Fruit fly (Drosophila melanogaster): ENCODE measurements around the gene CG9917.
A peak's percentile ranks its signal among the peaks of the same experiment; 100 is the strongest.

Gene CG9917

DNA sequence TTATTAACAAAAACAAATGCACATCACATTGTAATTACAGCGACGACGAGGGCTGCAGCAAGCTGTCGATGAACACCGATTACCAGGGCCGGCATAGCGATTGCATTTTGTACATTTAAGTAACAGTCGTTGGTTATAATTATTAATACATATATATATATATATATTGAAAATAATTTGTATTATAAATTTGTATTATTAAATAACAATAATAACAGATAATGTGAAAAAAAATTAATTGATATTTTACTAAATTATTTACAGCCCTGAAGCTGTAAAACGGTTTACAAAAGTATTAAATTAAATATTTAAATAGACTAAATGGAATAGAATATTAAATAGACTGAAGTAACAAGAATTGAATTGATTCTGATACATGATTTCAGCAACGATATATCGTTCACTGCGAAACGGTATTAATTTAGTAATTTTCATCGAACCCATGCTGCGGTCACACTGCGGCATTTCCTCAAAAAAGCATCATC is 47.1 kb downstream of the CG9917 start, which contains the start of the genes kat80 and Prosalpha4 (continued):
- no peak for TF ChIP-seq sim (GFP tag; IDR thresholded peaks at IDR 0.05)
- peak; percentile 76 for TF ChIP-seq CG9727 (GFP tag; optimal IDR thresholded peaks at IDR 0.05)
- no peak for TF ChIP-seq bab2 (GFP tag; optimal IDR thresholded peaks at IDR 0.05)
- TF ChIP-seq klu (GFP tag; IDR thresholded peaks at IDR 0.05): no peak
- TF ChIP-seq ap (GFP tag; IDR thresholded peaks at IDR 0.05): no peak
- no peak for TF ChIP-seq jigr1 (GFP tag; IDR thresholded peaks at IDR 0.05)
- peak; percentile 67 for TF ChIP-seq CG14710 (tag; optimal IDR thresholded peaks at IDR 0.05)
- TF ChIP-seq ham (GFP tag; IDR thresholded peaks at IDR 0.05): no peak
- peak; percentile 20 for TF ChIP-seq fd96Cb (tag; optimal IDR thresholded peaks at IDR 0.05)
- TF ChIP-seq CG16863 (GFP tag; optimal IDR thresholded peaks at IDR 0.05): no peak
- TF ChIP-seq Xrp1 (GFP tag; IDR thresholded peaks at IDR 0.05): no peak
- no peak for TF ChIP-seq ab (GFP tag; optimal IDR thresholded peaks at IDR 0.05)
- TF ChIP-seq Dref (GFP tag; IDR thresholded peaks at IDR 0.05): peak; percentile 32; the same call in 1 of the 2 replicates
- no peak for TF ChIP-seq Atf-2 (GFP tag; optimal IDR thresholded peaks at IDR 0.05)
- TF ChIP-seq Ravus (GFP tag; IDR thresholded peaks at IDR 0.05): no peak
- TF ChIP-seq CG8924 (tag; optimal IDR thresholded peaks at IDR 0.05): peak; percentile 73
- TF ChIP-seq CG12769 (tag; optimal IDR thresholded peaks at IDR 0.05): no peak
- TF ChIP-seq gro (GFP tag; optimal IDR thresholded peaks at IDR 0.05): no peak
- peak; percentile 5 for TF ChIP-seq CG10209 (GFP tag; optimal IDR thresholded peaks at IDR 0.05)
- TF ChIP-seq gcm2 (GFP tag; optimal IDR thresholded peaks at IDR 0.05): no peak
- TF ChIP-seq CG10959 (GFP tag; IDR thresholded peaks at IDR 0.05): no peak
- TF ChIP-seq Scr (GFP tag; IDR thresholded peaks at IDR 0.05; ENCODE audit: partially characterized antibody): peak; percentile 71
- TF ChIP-seq CG1647 (GFP tag; optimal IDR thresholded peaks at IDR 0.05): no peak
- TF ChIP-seq HmgZ (tag; optimal IDR thresholded peaks at IDR 0.05): no peak
- TF ChIP-seq CG15479 (GFP tag; optimal IDR thresholded peaks at IDR 0.05): no peak
- no peak for TF ChIP-seq CG4820 (GFP tag; optimal IDR thresholded peaks at IDR 0.05)
- TF ChIP-seq CG11560 (tag; IDR thresholded peaks at IDR 0.05): no peak
- TF ChIP-seq CG2889 (GFP tag; IDR thresholded peaks at IDR 0.05): no peak
- TF ChIP-seq Gsc (GFP tag; IDR thresholded peaks at IDR 0.05): no peak
- no peak for TF ChIP-seq br (optimal IDR thresholded peaks at IDR 0.05)
- TF ChIP-seq emc (GFP tag; optimal IDR thresholded peaks at IDR 0.05): no peak
- 0 out of 2 replicates have a peak, but pooled peaks have one; percentile 15 for TF ChIP-seq CG14667 (GFP tag; IDR thresholded peaks at IDR 0.05)
- TF ChIP-seq so (GFP tag; IDR thresholded peaks at IDR 0.05): no peak
- TF ChIP-seq CG13424 (tag; optimal IDR thresholded peaks at IDR 0.05): peak; percentile 53
- TF ChIP-seq CG8290 (GFP tag; optimal IDR thresholded peaks at IDR 0.05): peak; percentile 75
- TF ChIP-seq CG8290 (tag; optimal IDR thresholded peaks at IDR 0.05): no peak
- TF ChIP-seq CG15601 (tag; optimal IDR thresholded peaks at IDR 0.05): peak; percentile 30
- TF ChIP-seq BEAF-32 (GFP tag; optimal IDR thresholded peaks at IDR 0.05): peak; percentile 75
- no peak for TF ChIP-seq pan (optimal IDR thresholded peaks at IDR 0.05)
- no peak for TF ChIP-seq pan (GFP tag; optimal IDR thresholded peaks at IDR 0.05 in 1 of 2, IDR thresholded peaks at IDR 0.05 in 1 of 2)
- no peak for TF ChIP-seq eyg (GFP tag; optimal IDR thresholded peaks at IDR 0.05)
- TF ChIP-seq Nf-YB (GFP tag; optimal IDR thresholded peaks at IDR 0.05): no peak
- no peak; the same call in 2 of the 3 replicates for TF ChIP-seq zen2 (GFP tag; IDR thresholded peaks at IDR 0.05; ENCODE audit: partially characterized antibody)
- TF ChIP-seq Sox102F (GFP tag; optimal IDR thresholded peaks at IDR 0.05): no peak
- no peak for TF ChIP-seq TFAM (GFP tag; optimal IDR thresholded peaks at IDR 0.05)
- peak; percentile 20 for TF ChIP-seq caup (GFP tag; optimal IDR thresholded peaks at IDR 0.05; ENCODE audit: severe bottlenecking)
- TF ChIP-seq CG11504 (tag; optimal IDR thresholded peaks at IDR 0.05): peak; percentile 55
- no peak for TF ChIP-seq CG8478 (optimal IDR thresholded peaks at IDR 0.05)
- no peak for TF ChIP-seq cg (GFP tag; optimal IDR thresholded peaks at IDR 0.05)
- TF ChIP-seq sna (GFP tag; IDR thresholded peaks at IDR 0.05; ENCODE audit: partially characterized antibody): no peak
- no peak for TF ChIP-seq mam (GFP tag; optimal IDR thresholded peaks at IDR 0.05)
- no peak for TF ChIP-seq nau (GFP tag; optimal IDR thresholded peaks at IDR 0.05)
- TF ChIP-seq CG7928 (GFP tag; optimal IDR thresholded peaks at IDR 0.05): peak; percentile 96
